Worm (Caenorhabditis elegans): ENCODE results near the gene lurp-3.

lurp-3 gene

DNA sequence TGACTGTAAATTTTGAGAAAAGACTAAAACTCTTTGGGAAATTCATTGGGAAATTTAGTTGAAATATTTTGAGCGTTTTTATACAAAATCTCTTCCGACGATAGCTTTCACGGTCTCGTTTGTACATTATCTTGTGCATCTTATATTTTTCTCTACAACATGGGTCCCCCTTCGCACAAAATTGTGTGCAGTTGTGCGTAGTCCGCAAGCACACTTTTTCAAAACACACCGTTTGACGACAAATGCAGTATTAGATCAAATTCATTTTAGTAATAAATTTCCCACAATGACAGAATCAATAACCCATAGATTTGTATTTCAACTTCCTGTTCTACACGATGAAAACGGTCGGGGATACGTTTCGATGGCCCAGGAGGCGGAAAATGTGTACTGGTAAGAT, 2.3 kb downstream of the lurp-3 start, which contains the start of gene F25H9.2:
TSS of gene F25H9.2 (plus strand) at position 226 of the 400 bp plus-strand sequence.
- TF ChIP-seq nhr-90 (tag; optimal IDR thresholded peaks at IDR 0.05; ENCODE audit: poor library complexity) (no peak), nhr-71 (tag; optimal IDR thresholded peaks at IDR 0.05) (peak; percentile 25), dsc-1 (tag; optimal IDR thresholded peaks at IDR 0.05) (no peak), unc-130 (tag; optimal IDR thresholded peaks at IDR 0.05) (peak; percentile 47), lir-3 (tag; optimal IDR thresholded peaks at IDR 0.05; ENCODE audit: poor library complexity) (no peak), swsn-7 (tag; optimal IDR thresholded peaks at IDR 0.05) (no peak), nhr-11 (tag; optimal IDR thresholded peaks at IDR 0.05) (no peak), nhr-28 (tag; optimal IDR thresholded peaks at IDR 0.05) (no peak), blmp-1 (tag; optimal IDR thresholded peaks at IDR 0.05) (peak; percentile 26), dpl-1 (GFP tag; optimal IDR thresholded peaks at IDR 0.05) (peak in 2 of 3 experiments; percentile 55 to 61), Y116A8C.19 (tag; optimal IDR thresholded peaks at IDR 0.05; ENCODE audit: borderline replicate concordance) (no peak), C16A3.4 (tag; optimal IDR thresholded peaks at IDR 0.05) (peak; percentile 46), C04F5.9 (tag; optimal IDR thresholded peaks at IDR 0.05) (no peak), ceh-82 (tag; optimal IDR thresholded peaks at IDR 0.05) (peak in 1 of 3 experiments; percentile 8), lsy-2 (tag; optimal IDR thresholded peaks at IDR 0.05) (peak; percentile 20 to 45), efl-3 (GFP tag; optimal IDR thresholded peaks at IDR 0.05) (no peak), unc-98 (GFP tag; IDR thresholded peaks at IDR 0.05) (no peak), sptf-1 (tag; optimal IDR thresholded peaks at IDR 0.05) (no peak), pag-3 (tag; optimal IDR thresholded peaks at IDR 0.05; ENCODE audit: borderline replicate concordance, insufficient read depth) (no peak), ceh-63 (GFP tag; optimal IDR thresholded peaks at IDR 0.05) (no peak), rnt-1 (tag; optimal IDR thresholded peaks at IDR 0.05) (peak; percentile 29), lin-15B (tag; optimal IDR thresholded peaks at IDR 0.05) (no peak), nhr-76 (tag; optimal IDR thresholded peaks at IDR 0.05) (no peak), alr-1 (tag; optimal IDR thresholded peaks at IDR 0.05; ENCODE audit: borderline replicate concordance) (no peak), nhr-12 (tag; optimal IDR thresholded peaks at IDR 0.05) (no peak), sox-4 (tag; optimal IDR thresholded peaks at IDR 0.05) (no peak), ztf-11 (tag; optimal IDR thresholded peaks at IDR 0.05) (no peak), nhr-19 (GFP tag; conservative IDR thresholded peaks at IDR 0.05) (no peak), efl-1 (optimal IDR thresholded peaks at IDR 0.05) (peak; percentile 5 to 37), efl-1 (GFP tag; optimal IDR thresholded peaks at IDR 0.05 in 1 of 2) (peak; percentile 36 to 43), mdl-1 (tag; optimal IDR thresholded peaks at IDR 0.05) (peak in 1 of 2 experiments; percentile 2), fkh-4 (tag; optimal IDR thresholded peaks at IDR 0.05; ENCODE audit: borderline replicate concordance) (no peak), F16B12.6 (tag; optimal IDR thresholded peaks at IDR 0.05) (peak; percentile 90), ceh-8 (GFP tag; optimal IDR thresholded peaks at IDR 0.05) (no peak), pqm-1 (tag; optimal IDR thresholded peaks at IDR 0.05) (no peak), ces-1 (GFP tag; optimal IDR thresholded peaks at IDR 0.05) (no peak), snu-23 (GFP tag; optimal IDR thresholded peaks at IDR 0.05) (peak; percentile 47), ets-5 (GFP tag; IDR thresholded peaks at IDR 0.05) (no peak), unc-62 (GFP tag; optimal IDR thresholded peaks at IDR 0.05) (no peak), lin-35 (GFP tag; optimal IDR thresholded peaks at IDR 0.05) (peak; percentile 26 to 59)

DNA sequence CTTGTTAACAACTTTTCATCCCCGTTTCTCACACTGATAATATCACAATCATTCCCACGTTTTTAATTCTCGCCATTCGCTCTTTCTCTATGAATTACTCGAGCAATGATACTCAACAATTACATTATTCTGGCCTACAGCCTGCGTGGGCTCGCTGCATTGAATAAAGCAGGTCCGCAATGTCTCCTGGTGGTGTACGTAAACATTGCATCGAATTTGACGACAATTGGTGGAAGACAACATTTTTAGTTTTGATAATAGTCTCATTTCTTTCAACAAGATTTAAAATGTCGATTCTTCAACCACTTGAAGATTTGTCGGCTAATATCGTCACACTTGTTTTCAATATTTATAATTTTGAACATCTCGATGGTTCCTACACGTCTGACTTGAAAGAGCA, 3.8 kb downstream of the lurp-3 start, which contains the start of gene bath-39:
TSS of gene bath-39 (plus strand) at position 137 of the 400 bp plus-strand sequence.
- TF ChIP-seq nhr-76 (tag; optimal IDR thresholded peaks at IDR 0.05) (no peak), lin-35 (GFP tag; optimal IDR thresholded peaks at IDR 0.05) (peak; percentile 18 to 35), irx-1 (tag; optimal IDR thresholded peaks at IDR 0.05) (no peak), blmp-1 (tag; optimal IDR thresholded peaks at IDR 0.05) (peak; percentile 22), elt-3 (tag; optimal IDR thresholded peaks at IDR 0.05) (no peak), lsy-2 (tag; optimal IDR thresholded peaks at IDR 0.05) (peak in 1 of 2 experiments; percentile 40), fkh-8 (tag; optimal IDR thresholded peaks at IDR 0.05) (no peak), snu-23 (GFP tag; optimal IDR thresholded peaks at IDR 0.05) (peak; percentile 28), F16B12.6 (tag; optimal IDR thresholded peaks at IDR 0.05) (peak; percentile 81), lin-13 (GFP tag; optimal IDR thresholded peaks at IDR 0.05) (no peak), efl-1 (optimal IDR thresholded peaks at IDR 0.05) (peak in 1 of 2 experiments; percentile 28), efl-1 (GFP tag; optimal IDR thresholded peaks at IDR 0.05 in 1 of 2) (peak; percentile 19 to 84), mab-9 (GFP tag; IDR thresholded peaks at IDR 0.05) (no peak), dpl-1 (GFP tag; optimal IDR thresholded peaks at IDR 0.05) (peak in 2 of 3 experiments; percentile 19 to 48), lin-15B (tag; optimal IDR thresholded peaks at IDR 0.05) (peak; percentile 1), nhr-20 (tag; optimal IDR thresholded peaks at IDR 0.05) (no peak), rnt-1 (tag; optimal IDR thresholded peaks at IDR 0.05) (peak; percentile 32)
